Fruit fly (Drosophila melanogaster): ENCODE measurements around the gene CG34164.

The CG34164 gene

DNA sequence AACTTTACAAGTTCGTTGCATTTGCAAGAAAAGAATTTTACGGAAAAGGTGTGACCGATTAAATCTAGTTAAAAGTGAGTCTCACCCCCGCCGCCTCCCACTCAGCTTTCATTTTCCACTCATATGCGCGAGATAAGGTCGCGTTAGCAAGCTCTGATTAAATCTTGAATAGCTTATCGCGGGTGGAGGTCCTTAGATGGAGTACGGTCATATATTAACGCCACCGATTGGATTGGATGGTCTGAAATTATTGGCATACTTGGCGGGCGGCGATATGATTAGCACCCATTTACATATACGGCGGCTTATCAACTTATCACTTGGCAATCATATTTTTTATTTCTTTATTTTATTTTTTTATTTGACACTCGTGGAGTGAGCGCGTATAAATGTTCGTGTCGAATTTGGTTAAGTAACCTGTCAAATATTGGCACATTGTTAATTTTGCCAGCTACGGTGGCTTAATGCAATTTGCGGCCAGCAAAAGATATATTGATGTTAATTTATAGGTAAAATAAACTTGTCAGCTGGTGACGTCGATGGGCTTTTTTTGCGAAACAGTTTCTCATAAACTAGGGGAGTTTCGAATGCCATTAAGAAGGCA lies 26.5 kb upstream of the CG34164 start:
- TF ChIP-seq Hr96 (GFP tag; optimal IDR thresholded peaks at IDR 0.05) (peak; percentile 7), Clk (GFP tag; optimal IDR thresholded peaks at IDR 0.05) (no peak), Crg-1 (GFP tag; optimal IDR thresholded peaks at IDR 0.05) (no peak)

DNA sequence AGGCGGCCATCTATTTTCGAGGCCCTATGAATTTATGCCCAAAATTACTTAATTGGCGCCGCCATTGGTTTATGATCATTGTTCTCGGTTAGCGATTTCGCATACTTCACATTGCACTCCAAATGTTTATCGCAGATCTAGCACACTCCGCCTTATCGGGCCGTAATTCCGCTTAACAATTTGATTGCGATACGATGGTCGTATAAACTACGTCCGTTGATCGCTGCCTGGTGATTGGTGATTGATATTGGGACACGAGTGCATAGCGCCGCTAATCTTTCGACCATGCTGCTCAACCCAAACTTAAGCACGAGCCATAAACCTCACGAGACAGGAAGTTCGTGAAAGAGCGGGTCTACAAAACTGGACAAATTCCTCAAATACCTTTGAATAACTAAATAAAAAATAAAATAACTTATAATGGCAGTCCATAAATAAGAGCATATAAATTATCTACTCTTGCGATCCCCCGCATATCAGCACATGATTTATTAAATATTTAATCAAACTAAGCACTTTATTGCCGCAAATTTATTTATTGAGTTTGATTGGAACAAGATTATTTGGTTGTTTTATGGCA lies 25.5 kb upstream of the CG34164 start:
- TF ChIP-seq cic (GFP tag; optimal IDR thresholded peaks at IDR 0.05) (peak; percentile 4), cnc (optimal IDR thresholded peaks at IDR 0.05) (no peak)

DNA sequence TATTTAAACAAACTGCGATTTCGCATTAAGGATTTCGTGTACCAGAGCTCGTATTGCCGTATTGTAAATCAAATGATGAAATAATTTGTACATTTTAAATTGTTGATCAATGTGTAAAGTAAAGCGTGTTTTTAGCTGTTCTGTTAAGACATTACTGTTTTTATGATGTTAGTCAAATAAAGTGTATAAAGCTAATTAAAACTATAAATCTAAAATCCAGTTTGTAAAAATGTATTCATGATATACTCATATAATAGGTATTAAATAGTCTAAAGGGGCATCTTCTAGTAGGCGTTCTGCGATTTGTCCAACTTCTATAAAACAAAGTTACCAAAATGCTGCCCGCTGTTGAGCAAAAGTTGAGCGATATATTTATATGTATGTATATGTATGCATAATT lies 22.3 kb upstream of the CG34164 start, which contains the start of gene CG18788:
TSS of gene CG18788 (plus strand) at position 301 of the 400 bp plus-strand sequence.
- no peak for TF ChIP-seq kay (GFP tag; ENCODE audit: borderline replicate concordance)
- TF ChIP-seq CG11617 (GFP tag; optimal IDR thresholded peaks at IDR 0.05), result no peak
- no peak for TF ChIP-seq Crg-1 (GFP tag; optimal IDR thresholded peaks at IDR 0.05)
- TF ChIP-seq CG1620 (GFP tag; optimal IDR thresholded peaks at IDR 0.05), result no peak
- no peak for TF ChIP-seq tj (GFP tag; optimal IDR thresholded peaks at IDR 0.05)
- no peak for TF ChIP-seq Mnt (GFP tag; optimal IDR thresholded peaks at IDR 0.05)
- no peak for TF ChIP-seq cnc (optimal IDR thresholded peaks at IDR 0.05)
- no peak for TF ChIP-seq pad (GFP tag; optimal IDR thresholded peaks at IDR 0.05)
- no peak for TF ChIP-seq bab1 (GFP tag; optimal IDR thresholded peaks at IDR 0.05)
- no peak for TF ChIP-seq CG5204 (GFP tag; optimal IDR thresholded peaks at IDR 0.05)
- TF ChIP-seq CG33017 (tag; optimal IDR thresholded peaks at IDR 0.05), result no peak
- TF ChIP-seq CG14711 (tag; optimal IDR thresholded peaks at IDR 0.05), result no peak
- TF ChIP-seq cic (GFP tag; optimal IDR thresholded peaks at IDR 0.05), result no peak
- no peak for TF ChIP-seq Clk (GFP tag; optimal IDR thresholded peaks at IDR 0.05)
- no peak for TF ChIP-seq CG7045 (GFP tag; optimal IDR thresholded peaks at IDR 0.05)
- TF ChIP-seq CG12768 (GFP tag; optimal IDR thresholded peaks at IDR 0.05), result no peak
- TF ChIP-seq toe (GFP tag; optimal IDR thresholded peaks at IDR 0.05), result no peak
- no peak for TF ChIP-seq CG7101 (tag; optimal IDR thresholded peaks at IDR 0.05)
- no peak for TF ChIP-seq ovo (GFP tag; optimal IDR thresholded peaks at IDR 0.05)
- TF ChIP-seq Hr96 (GFP tag; optimal IDR thresholded peaks at IDR 0.05), result no peak

DNA sequence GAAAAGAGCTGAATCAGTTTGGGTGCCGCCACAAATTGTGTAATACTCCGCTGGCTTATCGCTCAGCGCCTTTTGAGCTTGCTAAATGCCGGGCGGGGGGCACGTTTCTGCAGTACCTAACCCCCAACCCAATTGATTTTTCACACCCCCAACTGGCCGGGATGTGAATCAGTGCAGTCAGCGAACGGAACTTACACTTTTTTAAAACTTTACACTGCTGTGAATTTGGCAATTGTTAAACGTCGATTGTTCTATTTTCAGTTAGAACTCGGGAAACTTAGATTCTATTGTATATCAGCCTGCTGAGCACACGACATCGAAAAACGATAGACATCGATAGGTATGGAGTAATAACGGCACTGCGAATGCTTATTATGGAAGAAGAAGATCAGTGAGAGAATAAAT lies 18.0 kb upstream of the CG34164 start, which contains the start of gene Tom70:
TSS of gene Tom70 (minus strand) at position 335 of the 405 bp plus-strand sequence.
- no peak for TF ChIP-seq CG1620 (GFP tag; optimal IDR thresholded peaks at IDR 0.05)
- TF ChIP-seq Mnt (GFP tag; optimal IDR thresholded peaks at IDR 0.05), result peak; percentile 81
- peak; percentile 13 for TF ChIP-seq ovo (GFP tag; optimal IDR thresholded peaks at IDR 0.05)

DNA sequence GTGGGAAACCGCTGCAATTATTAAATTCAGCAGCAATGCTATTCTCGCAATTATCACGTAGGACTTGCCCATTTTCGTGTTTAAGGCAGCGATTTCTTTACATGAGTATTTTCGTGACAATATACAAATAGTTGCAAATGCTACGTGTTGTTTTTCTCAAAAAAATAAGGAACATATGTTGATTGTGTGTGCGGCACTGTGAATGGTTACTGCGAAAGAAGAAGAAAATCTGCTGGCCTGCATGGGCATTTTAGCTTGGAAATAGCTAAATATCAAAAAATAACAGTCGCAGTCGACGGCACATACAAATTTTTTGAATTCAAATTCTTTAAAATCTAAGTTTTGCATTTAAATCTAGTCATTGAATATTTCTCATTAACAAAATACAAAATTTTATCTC lies 15.6 kb upstream of the CG34164 start, which contains the start of gene CG6766:
TSS of gene CG6766 (minus strand) at position 180 of the 400 bp plus-strand sequence.
- TF ChIP-seq tj (GFP tag; optimal IDR thresholded peaks at IDR 0.05) (peak; percentile 18), CG7045 (GFP tag; optimal IDR thresholded peaks at IDR 0.05) (no peak), CG5204 (GFP tag; optimal IDR thresholded peaks at IDR 0.05) (no peak), CG14711 (tag; optimal IDR thresholded peaks at IDR 0.05) (no peak), Hr96 (GFP tag; optimal IDR thresholded peaks at IDR 0.05) (no peak), bab1 (GFP tag; optimal IDR thresholded peaks at IDR 0.05) (peak; percentile 51)

DNA sequence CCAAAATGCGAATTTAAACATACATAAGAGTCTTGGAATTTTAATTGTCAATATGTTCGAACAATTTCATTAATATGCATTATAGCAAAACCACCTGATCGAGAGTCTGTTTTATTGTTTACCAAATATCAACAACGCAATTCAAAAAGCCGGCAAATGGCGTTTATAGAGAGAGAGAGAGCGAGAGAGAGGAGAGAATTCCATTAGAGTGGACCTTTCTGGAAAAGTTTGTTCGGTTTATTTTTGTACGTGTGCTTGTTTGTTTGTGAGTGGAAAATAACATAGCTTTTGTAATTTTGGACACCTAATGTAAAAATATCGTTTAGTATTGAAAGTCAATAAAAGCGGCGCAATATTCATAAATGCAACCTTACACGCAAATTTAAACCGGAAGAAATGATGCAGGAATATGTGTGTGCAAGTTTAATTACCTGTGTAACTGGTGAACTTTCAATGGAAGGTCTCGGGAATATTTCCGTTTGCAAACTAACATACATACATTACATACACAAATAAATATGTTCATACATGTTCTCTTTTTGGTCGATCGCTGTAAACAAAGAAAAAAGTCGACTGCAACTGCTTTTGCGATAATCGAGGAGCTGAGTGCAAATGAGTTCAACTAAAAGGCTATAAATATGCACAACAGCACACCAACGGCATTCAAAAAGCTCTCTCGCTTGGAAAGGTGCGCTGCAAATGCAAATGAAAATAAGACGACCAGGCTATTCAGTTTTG lies 11.4 kb upstream of the CG34164 start, which contains the start of gene CG6785:
TSS of gene CG6785 (minus strand) at position 588 of the 738 bp plus-strand sequence.
- TF ChIP-seq ovo (GFP tag; optimal IDR thresholded peaks at IDR 0.05) (peak; percentile 73), bab1 (GFP tag; optimal IDR thresholded peaks at IDR 0.05) (peak; percentile 93), cnc (optimal IDR thresholded peaks at IDR 0.05) (no peak), CG12768 (GFP tag; optimal IDR thresholded peaks at IDR 0.05) (peak; percentile 90), Clk (GFP tag; optimal IDR thresholded peaks at IDR 0.05) (peak; percentile 56), CG7101 (tag; optimal IDR thresholded peaks at IDR 0.05) (peak; percentile 96), cic (GFP tag; optimal IDR thresholded peaks at IDR 0.05) (peak; percentile 87), CG14711 (tag; optimal IDR thresholded peaks at IDR 0.05) (peak; percentile 87), kay (GFP tag; ENCODE audit: borderline replicate concordance) (peak; percentile 96), CG11617 (GFP tag; optimal IDR thresholded peaks at IDR 0.05) (peak; percentile 95), Mnt (GFP tag; optimal IDR thresholded peaks at IDR 0.05) (peak; percentile 78), Crg-1 (GFP tag; optimal IDR thresholded peaks at IDR 0.05) (peak; percentile 92), tj (GFP tag; optimal IDR thresholded peaks at IDR 0.05) (peak; percentile 81), CG7045 (GFP tag; optimal IDR thresholded peaks at IDR 0.05) (peak; percentile 83), CG1620 (GFP tag; optimal IDR thresholded peaks at IDR 0.05) (peak; percentile 71), toe (GFP tag; optimal IDR thresholded peaks at IDR 0.05) (peak; percentile 60), pad (GFP tag; optimal IDR thresholded peaks at IDR 0.05) (peak; percentile 69), CG5204 (GFP tag; optimal IDR thresholded peaks at IDR 0.05) (peak; percentile 79), CG33017 (tag; optimal IDR thresholded peaks at IDR 0.05) (peak; percentile 88), Hr96 (GFP tag; optimal IDR thresholded peaks at IDR 0.05) (peak; percentile 61)
